Worm (Caenorhabditis elegans) whole organism, L3 larva: ENCODE results near the gene cnp-2.
A peak's percentile ranks its signal among the peaks of the same experiment; 100 is the strongest.

Experiments
- R02D3.7 ChIP-seq: fragments of 150-350 bp; optimal IDR thresholded peaks from 2 replicates; lab custom pipeline; 2014; ENCODE audit warnings: missing biosample characterization, missing genetic modification characterization
- ZK546.5 ChIP-seq: sonication (generic microtip); optimal IDR thresholded peaks from 2 replicates; lab custom pipeline; 2017; ENCODE audit warnings: missing biosample characterization, missing genetic modification characterization
- ama-1 ChIP-seq: fragments of 150-350 bp; optimal IDR thresholded peaks from 2 replicates; lab custom pipeline; 2018
- ceh-28 ChIP-seq: fragments of 150-350 bp; optimal IDR thresholded peaks from 2 replicates; lab custom pipeline; 2014; ENCODE audit warnings: missing biosample characterization, missing genetic modification reagents, missing genetic modification characterization
- ceh-82 ChIP-seq: fragments of 150-350 bp; optimal IDR thresholded peaks from 2 replicates; lab custom pipeline; 2014; ENCODE audit warnings: missing biosample characterization, missing genetic modification characterization
- ceh-9 ChIP-seq: sonication (generic microtip); optimal IDR thresholded peaks from 2 replicates; lab custom pipeline; 2018; ENCODE audit warnings: missing biosample characterization, missing genetic modification characterization
- daf-12 ChIP-seq: fragments of 150-350 bp; optimal IDR thresholded peaks from 2 replicates; lab custom pipeline; 2014; ENCODE audit warnings: missing biosample characterization, missing genetic modification reagents, missing genetic modification characterization
- egl-27 ChIP-seq: sonication (generic microtip); optimal IDR thresholded peaks from 4 replicates; lab custom pipeline; 2017; ENCODE audit warnings: missing biosample characterization, missing genetic modification reagents, missing genetic modification characterization
- elt-2 ChIP-seq: sonication (generic microtip); optimal IDR thresholded peaks from 2 replicates; lab custom pipeline; 2016; ENCODE audit warnings: missing genetic modification reagents, mild to moderate bottlenecking, missing genetic modification characterization, missing compliant biosample characterization
- elt-3 ChIP-seq, 3 experiments: fragments of 150-350 bp in 1 of 3; sonication (generic microtip) in 2 of 3; optimal IDR thresholded peaks; 2 replicates in 2 of 3; 4 replicates in 1 of 3; lab custom pipeline; 2014 to 2017; ENCODE audit warnings: missing biosample characterization in 3 of 3, missing genetic modification characterization in 3 of 3
- eor-1 ChIP-seq, 2 experiments: fragments of 150-350 bp; optimal IDR thresholded peaks; 2 replicates each; lab custom pipeline; 2014 to 2018; ENCODE audit warnings: missing biosample characterization in 2 of 2, missing genetic modification characterization in 2 of 2
- fkh-10 ChIP-seq: sonication (generic microtip); optimal IDR thresholded peaks from 2 replicates; lab custom pipeline; 2017; ENCODE audit warnings: missing biosample characterization, missing genetic modification reagents, missing genetic modification characterization
- fkh-2 ChIP-seq: fragments of 150-350 bp; optimal IDR thresholded peaks from 2 replicates; lab custom pipeline; 2014; ENCODE audit warnings: missing biosample characterization, missing genetic modification reagents, missing genetic modification characterization
- fos-1 ChIP-seq: fragments of 150-350 bp; optimal IDR thresholded peaks from 2 replicates; lab custom pipeline; 2014; ENCODE audit warnings: missing biosample characterization, missing genetic modification characterization
- hmg-11 ChIP-seq: sonication (generic microtip); optimal IDR thresholded peaks from 2 replicates; lab custom pipeline; 2016; ENCODE audit warnings: missing genetic modification characterization, missing compliant biosample characterization
- jun-1 ChIP-seq: fragments of 150-350 bp; optimal IDR thresholded peaks from 2 replicates; lab custom pipeline; 2014; ENCODE audit warnings: missing biosample characterization, missing genetic modification reagents, missing genetic modification characterization
- lin-15B ChIP-seq: fragments of 150-350 bp; optimal IDR thresholded peaks from 2 replicates; lab custom pipeline; 2014; ENCODE audit warnings: missing biosample characterization, missing genetic modification characterization
- lsy-12 ChIP-seq: sonication (generic microtip); optimal IDR thresholded peaks from 2 replicates; lab custom pipeline; 2016; ENCODE audit warnings: mild to moderate bottlenecking, missing genetic modification characterization, missing compliant biosample characterization
- mml-1 ChIP-seq: fragments of 150-350 bp; sonication (generic microtip); optimal IDR thresholded peaks from 3 replicates; lab custom pipeline; 2014; ENCODE audit warnings: missing biosample characterization, missing genetic modification characterization
- nfya-1 ChIP-seq: sonication (generic microtip); optimal IDR thresholded peaks from 2 replicates; lab custom pipeline; 2017; ENCODE audit warnings: missing genetic modification characterization, mild to moderate bottlenecking, missing compliant biosample characterization, antibody characterized with exemption, moderate library complexity; ENCODE audit not compliant: insufficient read depth
- nhr-11 ChIP-seq: fragments of 150-350 bp; optimal IDR thresholded peaks from 2 replicates; lab custom pipeline; 2014; ENCODE audit warnings: missing biosample characterization, missing genetic modification characterization
- nhr-23 ChIP-seq: fragments of 150-350 bp; optimal IDR thresholded peaks from 2 replicates; lab custom pipeline; 2014; ENCODE audit warnings: missing biosample characterization, missing genetic modification reagents, missing genetic modification characterization
- nhr-237 ChIP-seq: fragments of 150-350 bp; optimal IDR thresholded peaks from 2 replicates; lab custom pipeline; 2014; ENCODE audit warnings: missing biosample characterization, missing genetic modification characterization
- nhr-25 ChIP-seq: sonication (generic microtip); optimal IDR thresholded peaks from 2 replicates; lab custom pipeline; 2017; ENCODE audit warnings: missing biosample characterization, missing genetic modification characterization
- nhr-43 ChIP-seq: sonication (generic microtip); optimal IDR thresholded peaks from 2 replicates; lab custom pipeline; 2016; ENCODE audit warnings: mild to moderate bottlenecking, missing genetic modification characterization, missing compliant biosample characterization; ENCODE audit not compliant: poor library complexity, severe bottlenecking
- pha-4 ChIP-seq: fragments of 150-350 bp; optimal IDR thresholded peaks from 2 replicates; lab custom pipeline; 2014; ENCODE audit warnings: missing biosample characterization, missing genetic modification reagents, missing genetic modification characterization
- pqm-1 ChIP-seq: fragments of 150-350 bp; optimal IDR thresholded peaks from 2 replicates; lab custom pipeline; 2017; ENCODE audit warnings: missing biosample characterization, missing genetic modification characterization, inconsistent platforms
- skn-1 ChIP-seq: fragments of 150-350 bp; optimal IDR thresholded peaks from 2 replicates; lab custom pipeline; 2014; ENCODE audit warnings: missing biosample characterization, missing genetic modification characterization
- snpc-4 ChIP-seq: fragments of 150-350 bp; optimal IDR thresholded peaks from 2 replicates; lab custom pipeline; 2014; ENCODE audit warnings: missing biosample characterization, missing genetic modification characterization
- tbx-2 ChIP-seq: sonication (generic microtip); optimal IDR thresholded peaks from 2 replicates; lab custom pipeline; 2016; ENCODE audit warnings: mild to moderate bottlenecking, missing genetic modification characterization, missing compliant biosample characterization
- unc-62 ChIP-seq: fragments of 150-350 bp; sonication (generic microtip); optimal IDR thresholded peaks from 4 replicates; lab custom pipeline; 2014; ENCODE audit warnings: missing biosample characterization, missing genetic modification reagents, missing genetic modification characterization
- zag-1 ChIP-seq: fragments of 150-350 bp; optimal IDR thresholded peaks from 2 replicates; lab custom pipeline; 2014; ENCODE audit warnings: missing biosample characterization, missing genetic modification characterization
- ztf-11 ChIP-seq: fragments of 150-350 bp; optimal IDR thresholded peaks from 2 replicates; lab custom pipeline; 2014; ENCODE audit warnings: missing biosample characterization, missing genetic modification characterization
- ztf-4 ChIP-seq: fragments of 150-350 bp; optimal IDR thresholded peaks from 2 replicates; lab custom pipeline; 2014; ENCODE audit warnings: missing biosample characterization, missing genetic modification characterization

The cnp-2 gene

DNA sequence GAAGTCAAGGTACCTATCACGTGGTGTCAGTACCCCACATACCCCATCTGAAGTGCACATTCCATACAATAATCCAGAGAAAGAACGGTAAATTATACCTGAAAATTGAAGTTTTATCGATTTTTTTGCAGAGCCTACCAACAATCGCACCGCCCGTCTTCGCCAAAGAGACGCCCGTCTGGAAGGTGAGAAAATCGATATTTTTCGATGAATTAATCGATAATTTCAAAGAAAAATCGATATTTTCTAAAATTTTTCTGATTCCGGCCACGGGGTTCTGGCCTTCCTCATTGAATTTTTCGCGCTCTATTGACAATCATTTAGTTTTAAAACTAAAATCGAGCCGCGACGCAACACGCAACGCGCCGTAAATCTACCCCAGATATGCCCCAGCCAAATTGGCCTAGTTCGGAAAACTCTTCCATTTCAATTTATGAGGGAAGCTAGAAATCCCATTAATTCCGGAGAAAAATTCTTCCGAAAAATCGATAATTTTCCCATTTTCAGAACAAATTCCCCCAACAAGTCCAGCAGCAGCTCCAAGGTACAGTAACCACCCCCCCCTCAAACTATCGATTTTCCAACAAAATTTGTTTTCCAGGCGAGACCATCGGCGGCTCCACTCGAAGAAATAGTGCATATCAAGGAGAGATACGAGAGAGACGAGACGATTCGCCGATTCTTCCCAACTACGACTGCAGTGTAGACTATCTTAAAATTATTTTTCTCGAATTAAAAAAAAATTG lies 6.0 kb downstream of the cnp-2 start:
- TF ChIP-seq ztf-4 (tag; lab: Kevin White, UChicago) (no peak), ceh-28 (tag; lab: Kevin White, UChicago) (peak; percentile 81)

DNA sequence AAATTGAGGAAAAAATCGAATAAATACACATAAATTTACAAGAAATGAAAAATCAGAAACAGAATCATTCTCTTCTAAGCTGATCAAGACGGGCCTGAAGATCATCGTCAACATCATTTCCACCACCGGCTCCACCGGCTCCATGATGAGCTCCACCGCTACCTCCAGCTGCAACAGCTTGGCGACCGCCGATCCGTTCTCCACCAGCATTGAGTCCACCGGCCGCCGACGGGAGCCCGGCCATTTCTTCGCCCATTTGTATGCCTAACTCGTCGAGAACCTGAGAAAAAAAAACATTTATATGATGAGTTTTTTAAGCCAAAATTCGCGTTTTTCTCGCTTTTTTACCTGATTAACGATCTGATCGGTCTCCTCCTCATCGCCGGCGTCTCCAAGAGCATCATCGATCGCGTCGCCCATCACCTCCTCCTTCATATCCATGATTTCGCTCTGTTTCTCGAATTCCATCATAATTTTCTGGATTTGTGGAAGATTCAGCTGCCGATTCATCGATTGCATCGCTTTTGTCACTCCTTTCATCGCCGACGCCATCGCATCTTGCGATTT lies 6.7 kb downstream of the cnp-2 start:
- TF ChIP-seq nhr-25 (tag; lab: Kevin White, UChicago) (no peak), ceh-82 (no peak), nhr-237 (tag; lab: Kevin White, UChicago) (no peak), lin-15B (tag; lab: Kevin White, UChicago) (no peak), pha-4 (tag; lab: Kevin White, UChicago) (no peak), elt-3 (tag; optimal IDR thresholded peaks at IDR 0.05; lab: Kevin White, UChicago) (no peak), fkh-2 (tag; lab: Kevin White, UChicago) (no peak), egl-27 (tag; lab: Kevin White, UChicago) (no peak), mml-1 (tag; lab: Kevin White, UChicago) (no peak), nhr-11 (tag; lab: Kevin White, UChicago) (no peak), ceh-9 (tag; lab: Kevin White, UChicago) (no peak), eor-1 (tag; optimal IDR thresholded peaks at IDR 0.05; lab: Kevin White, UChicago) (no peak), unc-62 (no peak), ceh-28 (tag; lab: Kevin White, UChicago) (no peak), nhr-23 (no peak)

DNA sequence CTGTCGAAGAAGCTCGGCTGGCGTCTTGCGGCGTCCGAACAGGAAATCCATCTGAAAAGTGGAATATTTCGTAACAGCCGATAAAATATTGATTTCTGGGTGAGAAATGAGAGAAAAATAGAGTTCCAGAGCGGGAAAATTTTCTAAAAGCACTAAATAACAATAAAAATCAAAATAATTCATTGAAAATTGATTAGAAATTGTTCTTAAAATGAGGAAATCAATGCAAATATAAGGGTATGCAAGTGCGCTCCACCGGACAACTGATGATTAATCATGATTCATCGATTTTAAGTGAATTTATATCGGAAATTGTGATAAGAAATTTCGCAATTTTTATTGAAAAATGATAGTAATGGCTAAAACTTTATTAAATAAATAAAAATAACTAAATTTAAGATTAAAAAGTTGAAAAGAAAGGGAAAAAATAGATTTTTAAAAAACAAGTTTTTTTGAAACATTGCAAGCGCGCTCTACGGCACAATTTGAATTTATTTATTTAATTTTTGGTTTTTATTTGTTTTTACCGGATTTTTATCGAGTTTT lies 7.6 kb downstream of the cnp-2 start, which contains the start of the genes vps-2 and tiar-2:
Gene vps-2, minus strand, starts transcription at position 51 of the 546 bp plus-strand sequence.
Gene tiar-2, plus strand, starts transcription at position 520 of the 546 bp plus-strand sequence.
- peak; percentile 57 for TF ChIP-seq jun-1 (tag; lab: Kevin White, UChicago)
- no peak for TF ChIP-seq ama-1 (lab: Kevin White, UChicago)
- no peak for TF ChIP-seq elt-3 (tag; optimal IDR thresholded peaks at IDR 0.05; lab: Kevin White, UChicago)
- peak; percentile 25 for TF ChIP-seq nhr-23
- TF ChIP-seq elt-2 (tag; lab: Kevin White, UChicago), result peak; percentile 61
- TF ChIP-seq eor-1 (tag; optimal IDR thresholded peaks at IDR 0.05; lab: Kevin White, UChicago), result peak in 1 of 2 experiments; percentile 60
- peak; percentile 75 for TF ChIP-seq ceh-28 (tag; lab: Kevin White, UChicago)
- peak; percentile 98 for TF ChIP-seq pqm-1 (tag; lab: Kevin White, UChicago)
- no peak for TF ChIP-seq lsy-12 (tag; lab: Kevin White, UChicago)
- TF ChIP-seq ztf-4 (tag; lab: Kevin White, UChicago), result no peak
- TF ChIP-seq lin-15B (tag; lab: Kevin White, UChicago), result peak; percentile 85
- peak; percentile 80 for TF ChIP-seq snpc-4 (tag; lab: Kevin White, UChicago)
- TF ChIP-seq pha-4 (tag; lab: Kevin White, UChicago), result peak; percentile 89
- TF ChIP-seq fos-1 (tag; lab: Kevin White, UChicago), result peak; percentile 89
- peak; percentile 33 for TF ChIP-seq R02D3.7 (tag; lab: Kevin White, UChicago)
- TF ChIP-seq nhr-43 (tag; lab: Kevin White, UChicago), result no peak
- TF ChIP-seq tbx-2 (tag; lab: Kevin White, UChicago), result no peak
- TF ChIP-seq skn-1 (tag; lab: Kevin White, UChicago), result peak; percentile 93
- peak; percentile 23 for TF ChIP-seq nfya-1 (tag; lab: Kevin White, UChicago)
- TF ChIP-seq ztf-11 (tag; lab: Kevin White, UChicago), result no peak
- no peak for TF ChIP-seq nhr-11 (tag; lab: Kevin White, UChicago)

DNA sequence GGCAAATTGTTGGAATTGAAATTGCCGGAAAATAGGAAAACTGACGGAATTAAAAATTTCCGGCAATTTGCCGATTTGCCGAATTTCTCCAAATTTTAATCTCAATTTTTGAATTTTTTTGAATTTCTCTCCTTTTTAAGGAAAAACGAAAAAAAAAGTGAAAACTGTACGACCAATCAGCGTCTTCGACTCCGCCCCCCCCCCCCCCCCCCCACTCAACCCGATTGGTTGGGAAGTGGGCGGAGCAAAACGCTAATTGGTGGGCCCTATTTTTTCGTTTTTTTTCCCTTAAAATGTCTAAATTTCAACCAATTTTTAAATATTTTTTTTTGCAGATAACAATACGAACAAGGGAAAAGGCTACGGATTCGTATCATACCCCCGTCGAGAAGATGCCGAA lies 9.3 kb downstream of the cnp-2 start:
- no peak for TF ChIP-seq pha-4 (tag; lab: Kevin White, UChicago)
- TF ChIP-seq nhr-43 (tag; lab: Kevin White, UChicago), result no peak
- no peak for TF ChIP-seq fkh-10 (GFP tag; lab: Kevin White, UChicago)

DNA sequence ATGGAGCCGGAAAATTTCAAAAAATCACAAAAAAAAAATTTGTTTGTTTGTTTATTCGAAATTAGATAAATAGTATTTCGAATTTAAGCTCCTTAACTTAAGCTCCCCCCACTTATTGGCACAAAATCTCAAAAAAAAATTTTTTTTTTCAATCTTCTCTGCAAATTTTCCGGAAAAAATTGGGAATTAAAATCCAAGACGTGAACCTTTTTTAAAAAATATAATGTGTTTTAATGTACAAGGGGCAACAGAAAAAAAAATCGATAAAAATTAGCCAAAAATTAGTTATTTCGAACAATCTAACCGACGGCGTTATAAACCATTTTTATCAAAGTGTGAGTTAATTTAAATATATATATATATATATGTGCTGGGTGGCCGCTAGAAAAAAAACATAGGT lies 13.8 kb downstream of the cnp-2 start, which contains the start of gene Y46G5A.14:
Gene Y46G5A.14, plus strand, starts transcription at position 301 of the 400 bp plus-strand sequence.
- TF ChIP-seq elt-3 (tag; optimal IDR thresholded peaks at IDR 0.05; lab: Kevin White, UChicago) (no peak), hmg-11 (tag; lab: Kevin White, UChicago) (no peak), eor-1 (tag; optimal IDR thresholded peaks at IDR 0.05; lab: Kevin White, UChicago) (no peak), ceh-28 (tag; lab: Kevin White, UChicago) (no peak), egl-27 (tag; lab: Kevin White, UChicago) (no peak), ZK546.5 (tag; lab: Kevin White, UChicago) (no peak), nhr-11 (tag; lab: Kevin White, UChicago) (no peak), zag-1 (no peak), mml-1 (tag; lab: Kevin White, UChicago) (no peak), daf-12 (tag; lab: Kevin White, UChicago) (no peak), ama-1 (lab: Kevin White, UChicago) (no peak), nhr-43 (tag; lab: Kevin White, UChicago) (no peak), fos-1 (tag; lab: Kevin White, UChicago) (no peak)
